Fruit fly (Drosophila melanogaster): ENCODE results near the gene Cpr35B.
A peak's percentile ranks its signal among the peaks of the same experiment; 100 is the strongest.

The Cpr35B gene

dm6 chr2L:14451286-14451685 lies 26.3 kb upstream of the Cpr35B start (continued):
- TF ChIP-seq CG4820 (GFP tag; optimal IDR thresholded peaks at IDR 0.05): no peak
- TF ChIP-seq CG2712 (tag; optimal IDR thresholded peaks at IDR 0.05): peak; percentile 36
- no peak for TF ChIP-seq CG6254 (GFP tag; optimal IDR thresholded peaks at IDR 0.05)
- TF ChIP-seq CG14710 (tag; optimal IDR thresholded peaks at IDR 0.05): peak; percentile 13
- no peak for TF ChIP-seq CG15269 (tag; optimal IDR thresholded peaks at IDR 0.05)
- TF ChIP-seq Ssrp (tag; optimal IDR thresholded peaks at IDR 0.05): peak; percentile 11
- peak; percentile 1 for TF ChIP-seq trem (tag; optimal IDR thresholded peaks at IDR 0.05)
- TF ChIP-seq CG17359 (tag; optimal IDR thresholded peaks at IDR 0.05): peak; percentile 1
- TF ChIP-seq hkb (optimal IDR thresholded peaks at IDR 0.05): no peak
- TF ChIP-seq hkb (GFP tag; IDR thresholded peaks at IDR 0.05): no peak
- TF ChIP-seq wor (GFP tag; IDR thresholded peaks at IDR 0.05): no peak
- TF ChIP-seq ken (GFP tag; IDR thresholded peaks at IDR 0.05): 0 out of 3 replicates have a peak, but pooled peaks have one; percentile 34
- TF ChIP-seq Xrp1 (GFP tag; IDR thresholded peaks at IDR 0.05): peak; percentile 46; the same call in 1 of the 2 replicates
- TF ChIP-seq D (optimal IDR thresholded peaks at IDR 0.05): no peak
- peak; percentile 33 for TF ChIP-seq D (GFP tag; optimal IDR thresholded peaks at IDR 0.05)
- peak; percentile 57 for TF ChIP-seq Drgx (GFP tag; IDR thresholded peaks at IDR 0.05)
- TF ChIP-seq Antp (GFP tag; optimal IDR thresholded peaks at IDR 0.05): no peak
- peak; percentile 12 for TF ChIP-seq phol (tag; optimal IDR thresholded peaks at IDR 0.05)
- 0 out of 3 replicates have a peak, but pooled peaks have one; percentile 15 for TF ChIP-seq so (GFP tag; IDR thresholded peaks at IDR 0.05)
- TF ChIP-seq tna (GFP tag; IDR thresholded peaks at IDR 0.05; ENCODE audit: partially characterized antibody): no peak
- peak; percentile 3 for TF ChIP-seq Blimp-1 (GFP tag; optimal IDR thresholded peaks at IDR 0.05)
- no peak for TF ChIP-seq org-1 (GFP tag; optimal IDR thresholded peaks at IDR 0.05)
- peak; percentile 19 for TF ChIP-seq Sox102F (GFP tag; optimal IDR thresholded peaks at IDR 0.05)
- peak; percentile 67; the same call in 1 of the 3 replicates for TF ChIP-seq ci (GFP tag; IDR thresholded peaks at IDR 0.05)
- no peak for TF ChIP-seq prd (optimal IDR thresholded peaks at IDR 0.05)
- peak; percentile 39; the same call in 1 of the 3 replicates for TF ChIP-seq prd (GFP tag; IDR thresholded peaks at IDR 0.05)
- peak; percentile 12 for TF ChIP-seq CG2875 (GFP tag; optimal IDR thresholded peaks at IDR 0.05)
- no peak for TF ChIP-seq crol (GFP tag; IDR thresholded peaks at IDR 0.05)
- TF ChIP-seq CG34422 (GFP tag; IDR thresholded peaks at IDR 0.05): peak; percentile 54; the same call in 1 of the 3 replicates

dm6 chr2L:14450822-14451221 lies 25.8 kb upstream of the Cpr35B start, which contains the start of gene CG15283:
CG15283 (minus strand) TSS chr2L:14450922.
- TF ChIP-seq CG7963 (GFP tag; IDR thresholded peaks at IDR 0.05; ENCODE audit: partially characterized antibody) (no peak), zf30C (GFP tag; optimal IDR thresholded peaks at IDR 0.05) (no peak), Stat92E (GFP tag; optimal IDR thresholded peaks at IDR 0.05) (no peak), CrebB (tag; optimal IDR thresholded peaks at IDR 0.05) (no peak), CG1602 (GFP tag; optimal IDR thresholded peaks at IDR 0.05) (no peak), CG10366 (GFP tag; IDR thresholded peaks at IDR 0.05) (no peak), CG2678 (tag; optimal IDR thresholded peaks at IDR 0.05) (no peak), Lpt (GFP tag; optimal IDR thresholded peaks at IDR 0.05) (no peak), wor (GFP tag; IDR thresholded peaks at IDR 0.05) (no peak), CG4854 (GFP tag; optimal IDR thresholded peaks at IDR 0.05) (no peak), CG10565 (GFP tag; optimal IDR thresholded peaks at IDR 0.05) (no peak), Bgb (GFP tag; IDR thresholded peaks at IDR 0.05; ENCODE audit: partially characterized antibody) (no peak), pita (GFP tag; optimal IDR thresholded peaks at IDR 0.05) (no peak), CG12155 (GFP tag; optimal IDR thresholded peaks at IDR 0.05) (no peak), scrt (GFP tag; optimal IDR thresholded peaks at IDR 0.05) (no peak), Nf-YA (GFP tag; IDR thresholded peaks at IDR 0.05) (no peak), sna (GFP tag; IDR thresholded peaks at IDR 0.05; ENCODE audit: partially characterized antibody) (no peak), Fer3 (tag; optimal IDR thresholded peaks at IDR 0.05) (no peak), Poxn (GFP tag; IDR thresholded peaks at IDR 0.05) (no peak), CG14441 (GFP tag; IDR thresholded peaks at IDR 0.05) (no peak)

Measured in whole organism, embryonic.